Worm (Caenorhabditis elegans) whole organism, L4 larva: Measurements from ENCODE around the gene tig-3.

ENCODE experiments used
- D1046.2 ChIP-seq: fragments of 200-800 bp; sonication (Bioruptor generic); IDR thresholded peaks from 2 replicates; pipeline ENCODE4 v1.3.6; 2022; ENCODE audit warnings: missing genetic modification characterization, missing compliant biosample characterization
- F44E2.7 ChIP-seq: fragments of 200-800 bp; sonication (Bioruptor generic); IDR thresholded peaks from 2 replicates; pipeline ENCODE4 v2.1.2; 2022; ENCODE audit warnings: missing genetic modification characterization, missing compliant biosample characterization
- R02D3.7 ChIP-seq: fragments of 150-350 bp; sonication (generic microtip); optimal IDR thresholded peaks from 3 replicates; lab custom pipeline; 2014; ENCODE audit warnings: missing biosample characterization, missing genetic modification characterization
- T26A8.4 ChIP-seq: fragments of 200-800 bp; sonication (Bioruptor generic); IDR thresholded peaks from 2 replicates; pipeline ENCODE4 v1.3.6; 2022; ENCODE audit warnings: missing genetic modification characterization, missing compliant biosample characterization
- Y105C5A.15 ChIP-seq: fragments of 200-800 bp; sonication (Bioruptor generic); IDR thresholded peaks from 2 replicates; pipeline ENCODE4 v1.3.6; 2022; ENCODE audit warnings: missing genetic modification characterization, missing compliant biosample characterization
- Y5F2A.4 ChIP-seq: fragments of 200-800 bp; sonication (Bioruptor generic); optimal IDR thresholded peaks from 2 replicates; lab custom pipeline; 2018; ENCODE audit warnings: mild to moderate bottlenecking, missing genetic modification characterization, missing compliant biosample characterization
- ZK337.2 ChIP-seq: fragments of 200-800 bp; sonication (Bioruptor generic); IDR thresholded peaks from 2 replicates; pipeline ENCODE4 v1.3.6; 2022; ENCODE audit warnings: missing genetic modification reagents, missing genetic modification characterization, missing compliant biosample characterization
- aha-1 ChIP-seq: fragments of 150-350 bp; peaks from one replicate; lab custom pipeline; 2014; ENCODE audit warnings: missing biosample characterization, missing genetic modification characterization
- ama-1 ChIP-seq: fragments of 150-350 bp; optimal IDR thresholded peaks from 2 replicates; lab custom pipeline; 2014; ENCODE audit warnings: inconsistent platforms, mixed read lengths
- daf-12 ChIP-seq: fragments of 150-350 bp; optimal IDR thresholded peaks from 2 replicates; lab custom pipeline; 2014; ENCODE audit warnings: missing biosample characterization, missing genetic modification reagents, missing genetic modification characterization
- dve-1 ChIP-seq: sonication (generic microtip); optimal IDR thresholded peaks from 2 replicates; lab custom pipeline; 2017; ENCODE audit warnings: antibody characterized with exemption, mild to moderate bottlenecking, missing genetic modification characterization, missing compliant biosample characterization; ENCODE audit not compliant: insufficient read depth
- egl-27 ChIP-seq: sonication (generic microtip); optimal IDR thresholded peaks from 3 replicates; lab custom pipeline; 2017; ENCODE audit warnings: missing biosample characterization, missing genetic modification reagents, missing genetic modification characterization
- fkh-10 ChIP-seq: fragments of 150-350 bp; optimal IDR thresholded peaks from 2 replicates; lab custom pipeline; 2014; ENCODE audit warnings: missing biosample characterization, missing genetic modification reagents, missing genetic modification characterization
- hlh-30 ChIP-seq: sonication (generic microtip); optimal IDR thresholded peaks from 2 replicates; lab custom pipeline; 2017; ENCODE audit warnings: antibody characterized with exemption, mild to moderate bottlenecking, missing genetic modification characterization, missing compliant biosample characterization; ENCODE audit not compliant: insufficient read depth
- hmg-1.1 ChIP-seq: fragments of 200-800 bp; sonication (Bioruptor generic); IDR thresholded peaks from 2 replicates; pipeline ENCODE4 v1.3.6; 2022; ENCODE audit warnings: missing genetic modification reagents, missing genetic modification characterization, missing compliant biosample characterization
- lin-1 ChIP-seq: fragments of 200-800 bp; sonication (Bioruptor generic); IDR thresholded peaks from 2 replicates; pipeline ENCODE4 v1.3.6; 2022; ENCODE audit warnings: missing genetic modification reagents, missing genetic modification characterization, missing compliant biosample characterization
- lin-13 ChIP-seq: fragments of 150-350 bp; optimal IDR thresholded peaks from 2 replicates; lab custom pipeline; 2014; ENCODE audit warnings: missing biosample characterization, missing genetic modification reagents, missing genetic modification characterization
- mdl-1 ChIP-seq, 2 experiments: fragments of 150-350 bp in 1 of 2; sonication (generic microtip) in 1 of 2; optimal IDR thresholded peaks; 2 replicates each; lab custom pipeline; 2014 to 2017; ENCODE audit warnings: missing biosample characterization in 2 of 2, missing genetic modification characterization in 2 of 2
- mep-1 ChIP-seq: fragments of 150-350 bp; sonication (generic microtip); optimal IDR thresholded peaks from 3 replicates; lab custom pipeline; 2014; ENCODE audit warnings: missing biosample characterization, missing genetic modification characterization
- mes-2 ChIP-seq: sonication (generic microtip); optimal IDR thresholded peaks from 2 replicates; lab custom pipeline; 2016; ENCODE audit warnings: missing genotype, mild to moderate bottlenecking, missing genetic modification characterization, missing compliant biosample characterization; ENCODE audit not compliant: poor library complexity, severe bottlenecking
- mxl-2 ChIP-seq: fragments of 200-800 bp; sonication (Bioruptor generic); conservative IDR thresholded peaks from 2 replicates; pipeline ENCODE4 v1.3.6; 2022; ENCODE audit warnings: missing genetic modification reagents, missing genetic modification characterization, missing compliant biosample characterization
- nhr-10 ChIP-seq: fragments of 150-350 bp; optimal IDR thresholded peaks from 2 replicates; lab custom pipeline; 2014; ENCODE audit warnings: missing biosample characterization, missing genetic modification characterization
- nhr-102 ChIP-seq: sonication (generic microtip); optimal IDR thresholded peaks from 2 replicates; lab custom pipeline; 2016; ENCODE audit warnings: mild to moderate bottlenecking, missing genetic modification characterization, moderate library complexity, missing compliant biosample characterization
- nhr-25 ChIP-seq: sonication (generic microtip); optimal IDR thresholded peaks from 2 replicates; lab custom pipeline; 2017; ENCODE audit warnings: missing genetic modification characterization, mild to moderate bottlenecking, missing compliant biosample characterization, antibody characterized with exemption, moderate library complexity, borderline replicate concordance; ENCODE audit not compliant: insufficient read depth
- nhr-28 ChIP-seq: fragments of 150-350 bp; optimal IDR thresholded peaks from 2 replicates; lab custom pipeline; 2014; ENCODE audit warnings: missing biosample characterization, missing genetic modification characterization
- nhr-42 ChIP-seq: fragments of 200-800 bp; sonication (Bioruptor generic); IDR thresholded peaks from 2 replicates; pipeline ENCODE4 v1.3.6; 2022; ENCODE audit warnings: missing genetic modification characterization, missing compliant biosample characterization
- nhr-76 ChIP-seq: fragments of 150-350 bp; optimal IDR thresholded peaks from 2 replicates; lab custom pipeline; 2014; ENCODE audit warnings: missing biosample characterization, missing genetic modification characterization
- rbr-2 ChIP-seq: sonication (generic microtip); optimal IDR thresholded peaks from 2 replicates; lab custom pipeline; 2016; ENCODE audit warnings: missing genotype, missing genetic modification characterization, missing compliant biosample characterization
- sdz-12 ChIP-seq: fragments of 200-800 bp; sonication (Bioruptor generic); optimal IDR thresholded peaks from 2 replicates; lab custom pipeline; 2018; ENCODE audit warnings: mild to moderate bottlenecking, missing genetic modification characterization, missing compliant biosample characterization
- set-16 ChIP-seq: fragments of 200-800 bp; sonication (Bioruptor generic); IDR thresholded peaks from 2 replicates; pipeline ENCODE4 v1.3.6; 2022; ENCODE audit warnings: missing genetic modification reagents, missing genetic modification characterization, missing compliant biosample characterization
- spr-1 ChIP-seq: sonication (generic microtip); optimal IDR thresholded peaks from 2 replicates; lab custom pipeline; 2016; ENCODE audit warnings: mild to moderate bottlenecking, missing genetic modification characterization, missing compliant biosample characterization
- spr-3 ChIP-seq: fragments of 200-800 bp; sonication (Bioruptor generic); optimal IDR thresholded peaks from 2 replicates; lab custom pipeline; 2018; ENCODE audit warnings: mild to moderate bottlenecking, missing genetic modification characterization, missing compliant biosample characterization
- unc-62 ChIP-seq, 3 experiments: fragments of 150-350 bp in 1 of 3; sonication (generic microtip); optimal IDR thresholded peaks in 2 of 3; peaks in 1 of 3; 1 replicate in 1 of 3; 2 replicates in 2 of 3; lab custom pipeline; 2014 to 2017; ENCODE audit warnings: missing biosample characterization in 3 of 3, missing genetic modification characterization in 3 of 3, missing genetic modification reagents in 3 of 3, missing genotype in 1 of 3
- zfp-2 ChIP-seq: sonication (generic microtip); optimal IDR thresholded peaks from 2 replicates; lab custom pipeline; 2016; ENCODE audit warnings: mild to moderate bottlenecking, missing genetic modification characterization, missing compliant biosample characterization
- zfp-3 ChIP-seq: fragments of 200-800 bp; sonication (Bioruptor generic); conservative IDR thresholded peaks from 2 replicates; pipeline ENCODE4 v1.3.6; 2022; ENCODE audit warnings: missing genetic modification reagents, missing genetic modification characterization, missing compliant biosample characterization
- zip-11 ChIP-seq: fragments of 200-800 bp; sonication (Bioruptor generic); IDR thresholded peaks from 2 replicates; pipeline ENCODE4 v1.3.6; 2022; ENCODE audit warnings: missing genetic modification characterization, missing compliant biosample characterization
- ztf-11 ChIP-seq: fragments of 150-350 bp; optimal IDR thresholded peaks from 2 replicates; lab custom pipeline; 2014; ENCODE audit warnings: missing biosample characterization, missing genetic modification characterization

The tig-3 gene

DNA sequence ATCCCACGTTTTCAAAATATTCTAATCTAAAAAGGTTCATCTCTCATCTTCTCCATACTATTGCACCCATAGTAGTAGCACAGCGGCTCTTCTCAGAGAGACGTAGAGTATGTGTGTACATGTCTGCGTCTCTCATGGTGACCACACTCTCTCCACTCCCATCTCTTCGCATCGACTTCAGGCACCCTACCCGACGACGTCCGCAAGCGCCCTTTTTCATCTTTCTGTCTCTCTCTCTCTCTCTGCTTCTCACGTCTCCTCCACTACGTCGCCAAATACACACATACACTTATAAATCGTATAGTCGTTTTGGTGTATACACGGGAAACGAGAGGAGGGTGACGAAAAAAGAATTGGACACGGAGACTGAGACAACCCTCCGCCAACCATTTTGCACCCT is 4.2 kb upstream of the tig-3 start:
- TF ChIP-seq aha-1 = peak; percentile 92
- TF ChIP-seq mep-1 (tag; lab: Kevin White, UChicago) = peak; percentile 42
- TF ChIP-seq hmg-1.1 (GFP tag; lab: Robert Waterston, UW) = peak; percentile 67
- no peak for TF ChIP-seq mxl-2
- peak; percentile 15 for TF ChIP-seq hlh-30 (tag; lab: Kevin White, UChicago)
- no peak for TF ChIP-seq ama-1
- peak; percentile 32 for TF ChIP-seq rbr-2 (tag; lab: Kevin White, UChicago)
- peak; percentile 43 for TF ChIP-seq mes-2 (tag; lab: Kevin White, UChicago)
- peak in 1 of 2 experiments; percentile 83 for TF ChIP-seq unc-62 (GFP tag; optimal IDR thresholded peaks at IDR 0.05 in 1 of 2; lab: Kevin White, UChicago)
- no peak for TF ChIP-seq unc-62 (tag; optimal IDR thresholded peaks at IDR 0.05; lab: Kevin White, UChicago)
- TF ChIP-seq F44E2.7 (GFP tag; lab: Robert Waterston, UW) = no peak
- TF ChIP-seq, all 104 proteins: peak for 7

DNA sequence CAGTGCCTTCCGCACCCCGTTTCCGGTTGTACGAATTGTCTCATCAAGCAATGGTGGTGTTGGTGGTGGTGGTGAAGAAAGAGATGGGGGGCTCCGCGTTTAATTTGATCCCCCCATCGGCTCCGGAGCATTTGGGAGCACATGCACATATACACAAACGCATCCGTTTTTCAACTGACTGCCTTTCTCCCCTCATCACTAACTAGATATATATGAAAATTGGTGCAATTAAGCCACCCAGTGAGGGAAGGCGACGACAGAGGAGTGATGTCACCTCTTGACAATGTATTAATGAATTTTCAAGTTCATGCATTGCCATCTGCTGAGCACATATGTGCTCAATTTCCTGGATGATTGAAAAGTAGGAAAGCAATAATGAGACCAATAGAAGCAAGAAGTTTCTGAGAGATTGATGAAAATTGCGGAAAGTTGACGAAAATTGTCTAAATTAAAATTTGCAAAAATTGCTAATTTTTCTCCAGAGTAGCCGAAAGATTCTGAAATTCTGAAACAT is 2.4 kb upstream of the tig-3 start:
- TF ChIP-seq fkh-10 (GFP tag; lab: Kevin White, UChicago) (no peak), aha-1 (peak; percentile 93), set-16 (GFP tag; lab: Robert Waterston, UW) (0 out of 2 replicates have a peak, but pooled peaks have one; percentile 11), nhr-42 (GFP tag; lab: Robert Waterston, UW) (0 out of 2 replicates have a peak, but pooled peaks have one; percentile 18), unc-62 (GFP tag; optimal IDR thresholded peaks at IDR 0.05 in 1 of 2; lab: Kevin White, UChicago) (peak in 1 of 2 experiments; percentile 55), unc-62 (tag; optimal IDR thresholded peaks at IDR 0.05; lab: Kevin White, UChicago) (no peak)

DNA sequence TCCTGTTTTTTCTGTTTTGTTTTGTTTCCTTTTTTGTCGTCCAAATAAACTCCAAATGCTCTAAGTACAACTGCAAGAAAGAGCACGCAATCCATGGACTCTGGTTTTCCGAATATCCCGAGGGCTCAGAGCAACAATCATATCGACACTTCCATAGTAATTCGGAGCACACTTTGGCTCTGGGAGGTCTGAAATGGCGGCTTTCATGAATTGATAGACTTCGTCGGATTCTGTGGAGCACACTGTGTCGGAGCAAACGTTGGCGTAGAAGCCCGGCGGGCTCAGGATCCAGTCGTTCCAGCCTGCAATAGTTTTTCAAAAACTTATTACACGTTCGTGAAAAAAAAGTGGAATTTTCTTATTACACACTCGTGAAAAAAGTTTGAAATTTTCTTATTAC is 6.7 kb downstream of the tig-3 start:
- TF ChIP-seq zfp-3 (GFP tag; lab: Robert Waterston, UW) = 0 out of 2 replicates have a peak, but pooled peaks have one; percentile 33
- TF ChIP-seq nhr-76 (tag; lab: Kevin White, UChicago) = no peak
- TF ChIP-seq R02D3.7 = no peak
- TF ChIP-seq zfp-2 (tag; lab: Kevin White, UChicago) = no peak
- TF ChIP-seq nhr-42 (GFP tag; lab: Robert Waterston, UW) = peak; percentile 55; the same call in 1 of the 2 replicates
- TF ChIP-seq, all 104 proteins: peak for 2

DNA sequence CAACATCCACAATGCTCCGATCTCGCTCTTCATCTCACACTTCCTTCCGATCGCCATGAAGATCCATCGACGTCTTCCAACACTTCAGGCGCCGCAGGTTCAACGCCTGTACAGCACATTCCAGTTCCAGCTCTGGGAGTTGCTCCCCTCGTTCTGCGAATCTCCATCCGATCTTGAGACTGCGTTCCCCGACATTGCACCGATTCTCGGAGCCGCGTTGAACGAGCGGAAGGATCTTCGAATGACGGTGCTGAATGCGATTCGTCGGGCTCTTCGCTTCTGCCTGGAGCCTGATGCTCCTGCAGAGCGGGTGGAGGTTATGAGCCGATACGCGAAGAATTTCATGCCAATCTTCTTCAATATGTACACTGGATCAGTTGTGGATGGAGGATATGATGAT is 11.9 kb downstream of the tig-3 start:
- TF ChIP-seq set-16 (GFP tag; lab: Robert Waterston, UW) (peak; percentile 81), hlh-30 (tag; lab: Kevin White, UChicago) (no peak)
- TF ChIP-seq, all 104 proteins: peak for 1

DNA sequence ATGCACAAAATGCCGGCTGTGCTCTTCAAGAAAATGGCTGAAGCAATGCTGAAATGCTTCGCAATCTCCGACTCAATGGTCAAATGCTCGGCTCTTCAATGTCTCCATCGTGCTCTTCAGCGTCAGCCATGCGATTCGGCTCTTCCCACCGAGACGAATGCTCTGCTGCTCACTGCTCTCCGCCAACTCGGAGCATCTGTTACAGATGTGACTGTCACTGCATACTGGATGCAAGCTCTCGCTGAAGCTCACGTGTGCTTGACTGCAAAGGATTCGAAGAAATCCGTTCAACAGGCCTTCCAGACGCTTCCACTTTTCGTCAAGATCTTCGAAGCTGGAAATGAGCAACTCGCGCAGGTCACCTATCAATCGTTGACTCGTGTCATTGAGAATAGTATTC is 14.4 kb downstream of the tig-3 start:
- TF ChIP-seq nhr-102 (tag; lab: Kevin White, UChicago) (no peak), sdz-12 (GFP tag; lab: Kevin White, UChicago) (no peak), set-16 (GFP tag; lab: Robert Waterston, UW) (0 out of 2 replicates have a peak, but pooled peaks have one; percentile 35), nhr-42 (GFP tag; lab: Robert Waterston, UW) (0 out of 2 replicates have a peak, but pooled peaks have one; percentile 52)

DNA sequence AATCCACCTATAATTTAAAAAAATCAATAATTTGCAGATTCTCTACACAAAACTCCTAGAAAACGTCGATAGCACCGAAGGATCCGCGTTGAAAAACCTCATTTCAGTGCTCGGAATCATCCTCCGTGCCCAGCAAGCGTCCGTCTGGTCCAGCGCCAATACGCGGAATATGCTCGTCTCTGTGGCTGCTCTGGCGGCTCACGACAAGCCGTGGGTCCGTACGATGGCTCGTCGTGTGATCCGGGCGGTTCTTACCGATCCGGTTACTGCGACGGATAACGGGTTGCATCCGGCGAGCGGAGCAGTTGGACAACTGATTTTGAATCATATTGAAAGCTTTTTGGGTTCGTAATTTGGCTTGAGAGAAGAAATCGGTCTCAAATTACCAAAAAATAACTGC is 16.0 kb downstream of the tig-3 start:
- TF ChIP-seq set-16 (GFP tag; lab: Robert Waterston, UW) = peak; percentile 69; the same call in 1 of the 2 replicates
- no peak for TF ChIP-seq daf-12
- TF ChIP-seq nhr-25 (tag; lab: Kevin White, UChicago) = no peak
- TF ChIP-seq ZK337.2 (GFP tag; lab: Robert Waterston, UW) = no peak
- TF ChIP-seq ztf-11 = no peak
- TF ChIP-seq spr-1 (tag; lab: Kevin White, UChicago) = no peak
- TF ChIP-seq, all 104 proteins: peak for 1

DNA sequence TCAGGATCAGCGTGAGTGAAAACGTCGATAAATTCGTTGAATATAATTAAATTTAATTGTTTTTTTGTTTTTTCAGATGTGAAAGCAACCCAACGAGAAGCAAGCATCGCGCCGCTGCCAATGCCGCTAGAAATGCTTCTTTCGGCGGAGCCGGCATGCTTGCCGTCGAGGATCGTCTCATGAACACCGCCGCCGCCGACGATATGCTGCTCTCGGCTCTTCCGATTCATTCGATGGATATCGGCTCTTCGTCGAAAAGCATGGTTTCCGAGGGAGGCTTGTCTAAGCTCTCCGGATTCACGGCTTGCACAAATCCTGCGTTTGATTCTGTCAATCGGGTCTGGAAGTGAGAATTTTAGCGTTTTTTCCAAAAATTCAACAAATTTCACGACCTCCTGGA is 18.4 kb downstream of the tig-3 start:
- TF ChIP-seq nhr-10 (no peak), fkh-10 (GFP tag; lab: Kevin White, UChicago) (no peak), nhr-28 (tag; lab: Kevin White, UChicago) (no peak), Y105C5A.15 (no peak), spr-3 (GFP tag; lab: Kevin White, UChicago) (no peak), dve-1 (tag; lab: Kevin White, UChicago) (no peak), mep-1 (tag; lab: Kevin White, UChicago) (no peak), D1046.2 (GFP tag; lab: Robert Waterston, UW) (0 out of 2 replicates have a peak, but pooled peaks have one; percentile 30), aha-1 (no peak), lin-13 (GFP tag; lab: Kevin White, UChicago) (no peak), mdl-1 (tag; optimal IDR thresholded peaks at IDR 0.05; lab: Kevin White, UChicago) (no peak), T26A8.4 (no peak), lin-1 (GFP tag; lab: Robert Waterston, UW) (no peak), nhr-42 (GFP tag; lab: Robert Waterston, UW) (no peak), zip-11 (no peak), egl-27 (no peak), Y5F2A.4 (no peak)
